Worm (Caenorhabditis elegans) whole organism, young adult: ENCODE measurements around the gene Y40A1A.2.
A peak's percentile ranks its signal among the peaks of the same experiment; 100 is the strongest.

Experiments used
- B0261.1 ChIP-seq: sonication (generic microtip); optimal IDR thresholded peaks from 2 replicates; lab custom pipeline; 2016; ENCODE audit warnings: mild to moderate bottlenecking, missing genetic modification characterization, moderate library complexity, missing compliant biosample characterization
- B0336.3 ChIP-seq: fragments of 200-800 bp; sonication (Bioruptor generic); IDR thresholded peaks from 2 replicates; pipeline ENCODE4 v1.3.6; 2022; ENCODE audit warnings: missing genetic modification characterization, missing compliant biosample characterization
- C17E4.6 ChIP-seq: fragments of 200-800 bp; sonication (Bioruptor generic); IDR thresholded peaks from 2 replicates; pipeline ENCODE4 v1.3.6; 2022; ENCODE audit warnings: missing genetic modification reagents, missing genetic modification characterization, missing compliant biosample characterization
- D2030.7 ChIP-seq: fragments of 200-800 bp; sonication (Bioruptor generic); IDR thresholded peaks from 2 replicates; pipeline ENCODE4 v1.3.6; 2022; ENCODE audit warnings: missing genetic modification reagents, missing genetic modification characterization, missing compliant biosample characterization
- F49E8.2 ChIP-seq: sonication (generic microtip); optimal IDR thresholded peaks from 3 replicates; lab custom pipeline; 2017; ENCODE audit warnings: missing genetic modification characterization, mild to moderate bottlenecking, missing compliant biosample characterization, antibody characterized with exemption, moderate library complexity; ENCODE audit not compliant: insufficient read depth
- F57A8.1 ChIP-seq: fragments of 200-800 bp; sonication (Bioruptor generic); optimal IDR thresholded peaks from 2 replicates; lab custom pipeline; 2018; ENCODE audit warnings: mild to moderate bottlenecking, missing genetic modification characterization, moderate library complexity, missing compliant biosample characterization
- F57C9.4 ChIP-seq: sonication (generic microtip); optimal IDR thresholded peaks from 2 replicates; lab custom pipeline; 2017; ENCODE audit warnings: mild to moderate bottlenecking, missing genetic modification characterization, missing compliant biosample characterization
- T07F8.4 ChIP-seq: sonication (generic microtip); optimal IDR thresholded peaks from 2 replicates; lab custom pipeline; 2016; ENCODE audit warnings: mild to moderate bottlenecking, missing genetic modification characterization, moderate library complexity, missing compliant biosample characterization
- Y53G8AR.9 ChIP-seq: fragments of 200-800 bp; sonication (Bioruptor generic); conservative IDR thresholded peaks from 2 replicates; pipeline ENCODE4 v1.3.6; 2022; ENCODE audit warnings: missing genetic modification reagents, missing genetic modification characterization, missing compliant biosample characterization
- attf-6 ChIP-seq: fragments of 200-800 bp; sonication (Bioruptor generic); IDR thresholded peaks from 2 replicates; pipeline ENCODE4 v1.3.6; 2022; ENCODE audit warnings: missing genetic modification reagents, missing genetic modification characterization, missing compliant biosample characterization
- ceh-27 ChIP-seq: fragments of 200-800 bp; sonication (Bioruptor generic); optimal IDR thresholded peaks from 2 replicates; lab custom pipeline; 2018; ENCODE audit warnings: mild to moderate bottlenecking, missing genetic modification characterization, moderate library complexity, missing compliant biosample characterization
- ceh-40 ChIP-seq: fragments of 200-800 bp; sonication (Bioruptor generic); IDR thresholded peaks from 2 replicates; pipeline ENCODE4 v1.3.6; 2022; ENCODE audit warnings: missing genetic modification characterization, missing compliant biosample characterization
- ceh-58 ChIP-seq: fragments of 200-800 bp; sonication (Bioruptor generic); IDR thresholded peaks from 2 replicates; pipeline ENCODE4 v1.3.6; 2022; ENCODE audit warnings: missing genetic modification characterization, missing compliant biosample characterization
- dox-1 ChIP-seq: fragments of 200-800 bp; sonication (Bioruptor generic); IDR thresholded peaks from 2 replicates; pipeline ENCODE4 v1.3.6; 2022; ENCODE audit warnings: missing genetic modification reagents, missing genetic modification characterization, missing compliant biosample characterization
- dpff-1 ChIP-seq: sonication (generic microtip); optimal IDR thresholded peaks from 2 replicates; lab custom pipeline; 2017; ENCODE audit warnings: mild to moderate bottlenecking, missing genetic modification characterization, missing compliant biosample characterization
- efl-1 ChIP-seq: fragments of 150-350 bp; optimal IDR thresholded peaks from 2 replicates; lab custom pipeline; 2014; ENCODE audit warnings: missing biosample characterization, missing genetic modification reagents, missing genetic modification characterization
- egl-18 ChIP-seq: fragments of 200-800 bp; sonication (Bioruptor generic); IDR thresholded peaks from 2 replicates; pipeline ENCODE4 v1.3.6; 2022; ENCODE audit warnings: missing genetic modification reagents, missing genetic modification characterization, missing compliant biosample characterization
- egrh-3 ChIP-seq: fragments of 200-800 bp; sonication (Bioruptor generic); IDR thresholded peaks from 2 replicates; pipeline ENCODE4 v1.3.6; 2022; ENCODE audit warnings: missing genetic modification reagents, missing genetic modification characterization, missing compliant biosample characterization
- ekl-4 ChIP-seq: fragments of 200-800 bp; sonication (Bioruptor generic); IDR thresholded peaks from 2 replicates; pipeline ENCODE4 v1.3.6; 2022; ENCODE audit warnings: missing genetic modification reagents, missing genetic modification characterization, missing compliant biosample characterization
- fkh-3 ChIP-seq: sonication (generic microtip); optimal IDR thresholded peaks from 2 replicates; lab custom pipeline; 2016; ENCODE audit warnings: mild to moderate bottlenecking, missing genetic modification characterization, missing compliant biosample characterization
- gei-17 ChIP-seq: fragments of 200-800 bp; sonication (Bioruptor generic); optimal IDR thresholded peaks from 2 replicates; lab custom pipeline; 2018; ENCODE audit warnings: mild to moderate bottlenecking, missing genetic modification characterization, missing compliant biosample characterization
- him-1 ChIP-seq: sonication (generic microtip); optimal IDR thresholded peaks from 2 replicates; lab custom pipeline; 2016; ENCODE audit warnings: missing genotype, missing genetic modification reagents, missing genetic modification characterization, missing compliant biosample characterization
- hmg-1.2 ChIP-seq: fragments of 200-800 bp; sonication (Bioruptor generic); IDR thresholded peaks from 2 replicates; pipeline ENCODE4 v1.3.6; 2022; ENCODE audit warnings: missing genetic modification reagents, missing genetic modification characterization, missing compliant biosample characterization
- hmg-20 ChIP-seq: fragments of 200-800 bp; sonication (Bioruptor generic); IDR thresholded peaks from 2 replicates; pipeline ENCODE4 v1.3.6; 2022; ENCODE audit warnings: missing genetic modification reagents, missing genetic modification characterization, missing compliant biosample characterization
- hsf-1 ChIP-seq: fragments of 200-800 bp; sonication (Bioruptor generic); IDR thresholded peaks from 2 replicates; pipeline ENCODE4 v1.3.6; 2022; ENCODE audit warnings: missing genetic modification reagents, missing genetic modification characterization, missing compliant biosample characterization
- lin-26 ChIP-seq: fragments of 200-800 bp; sonication (Bioruptor generic); IDR thresholded peaks from 2 replicates; pipeline ENCODE4 v1.3.6; 2022; ENCODE audit warnings: missing genetic modification reagents, missing genetic modification characterization, missing compliant biosample characterization
- lin-40 ChIP-seq: sonication (generic microtip); optimal IDR thresholded peaks from 2 replicates; lab custom pipeline; 2016; ENCODE audit warnings: missing genetic modification characterization, mild to moderate bottlenecking, missing compliant biosample characterization, missing genotype, missing genetic modification reagents
- lsl-1 ChIP-seq: fragments of 200-800 bp; sonication (Bioruptor generic); optimal IDR thresholded peaks from 2 replicates; lab custom pipeline; 2018; ENCODE audit warnings: mild to moderate bottlenecking, missing genetic modification characterization, moderate library complexity, missing compliant biosample characterization
- madf-6 ChIP-seq: fragments of 200-800 bp; sonication (Bioruptor generic); IDR thresholded peaks from 2 replicates; pipeline ENCODE4 v1.3.6; 2022; ENCODE audit warnings: missing genetic modification reagents, missing genetic modification characterization, missing compliant biosample characterization
- mes-4 ChIP-seq: sonication (generic microtip); optimal IDR thresholded peaks from 2 replicates; lab custom pipeline; 2016; ENCODE audit warnings: missing genotype, missing genetic modification characterization, missing compliant biosample characterization
- nhr-120 ChIP-seq: fragments of 200-800 bp; sonication (Bioruptor generic); IDR thresholded peaks from 2 replicates; pipeline ENCODE4 v1.3.6; 2022; ENCODE audit warnings: missing genetic modification characterization, missing compliant biosample characterization
- repo-1 ChIP-seq: sonication (generic microtip); optimal IDR thresholded peaks from 2 replicates; lab custom pipeline; 2017; ENCODE audit warnings: mild to moderate bottlenecking, missing genetic modification characterization, missing compliant biosample characterization
- rpc-1 ChIP-seq, 2 experiments: fragments of 150-350 bp in 1 of 2; sonication (generic microtip) in 1 of 2; optimal IDR thresholded peaks; 2 replicates each; lab custom pipeline; 2014 to 2018; ENCODE audit warnings: missing biosample characterization in 1 of 2, missing genetic modification characterization in 1 of 2, missing genetic modification reagents in 1 of 2, missing genotype in 1 of 2
- snpc-1.3 ChIP-seq: sonication (generic microtip); optimal IDR thresholded peaks from 2 replicates; lab custom pipeline; 2017; ENCODE audit warnings: missing genetic modification characterization, mild to moderate bottlenecking, missing compliant biosample characterization, antibody characterized with exemption, moderate library complexity, missing genotype, missing genetic modification reagents; ENCODE audit not compliant: insufficient read depth
- tbp1 ChIP-seq: fragments of 200-800 bp; sonication (Bioruptor generic); optimal IDR thresholded peaks from 2 replicates; lab custom pipeline; 2018; ENCODE audit warnings: mild to moderate bottlenecking, missing genetic modification characterization, missing compliant biosample characterization
- unc-130 ChIP-seq: sonication (generic microtip); optimal IDR thresholded peaks from 2 replicates; lab custom pipeline; 2016; ENCODE audit warnings: missing genetic modification reagents, missing genetic modification characterization, missing compliant biosample characterization
- ztf-28 ChIP-seq: fragments of 200-800 bp; sonication (Bioruptor generic); IDR thresholded peaks from 2 replicates; pipeline ENCODE4 v1.3.6; 2022; ENCODE audit warnings: missing genetic modification reagents, missing genetic modification characterization, missing compliant biosample characterization
- ztf-3 ChIP-seq: fragments of 200-800 bp; sonication (Bioruptor generic); optimal IDR thresholded peaks from 2 replicates; lab custom pipeline; 2018; ENCODE audit warnings: mild to moderate bottlenecking, missing genetic modification characterization, missing compliant biosample characterization

The Y40A1A.2 gene

DNA sequence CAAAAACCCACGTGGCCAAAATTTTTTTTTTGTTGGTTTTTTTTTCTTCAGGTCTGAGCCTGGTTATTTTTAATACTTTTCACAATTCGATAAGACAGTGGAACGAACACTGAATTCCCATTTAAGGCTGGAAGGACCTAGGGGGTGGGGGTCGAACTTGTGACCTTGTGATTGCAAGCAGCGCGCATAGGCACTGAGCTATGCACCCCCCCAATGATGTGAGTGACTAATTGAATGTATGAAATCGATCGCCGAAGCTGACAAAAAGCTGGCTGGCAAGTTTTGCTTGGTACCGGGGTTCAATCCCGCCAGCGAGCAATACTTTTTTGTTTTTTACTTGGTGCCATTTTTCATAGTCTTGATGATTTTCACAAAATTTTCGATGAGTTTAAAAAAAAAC is 8.3 kb downstream of the Y40A1A.2 start:
- no peak for TF ChIP-seq ztf-3 (GFP tag; lab: Kevin White, UChicago)
- TF ChIP-seq tbp1 (GFP tag; lab: Kevin White, UChicago) = peak; percentile 75
- TF ChIP-seq hmg-20 (GFP tag; lab: Robert Waterston, UW) = 0 out of 2 replicates have a peak, but pooled peaks have one; percentile 29
- TF ChIP-seq ztf-28 (GFP tag; lab: Robert Waterston, UW) = no peak
- TF ChIP-seq unc-130 (GFP tag; lab: Kevin White, UChicago) = no peak
- peak; percentile 10; the same call in 1 of the 2 replicates for TF ChIP-seq dox-1
- 0 out of 2 replicates have a peak, but pooled peaks have one; percentile 33 for TF ChIP-seq lin-26 (GFP tag; lab: Robert Waterston, UW)
- peak; percentile 55 for TF ChIP-seq D2030.7
- no peak for TF ChIP-seq hmg-1.2 (GFP tag; lab: Robert Waterston, UW)
- TF ChIP-seq egrh-3 (GFP tag; lab: Robert Waterston, UW) = no peak
- peak; percentile 19 for TF ChIP-seq him-1
- no peak for TF ChIP-seq efl-1 (GFP tag; lab: Kevin White, UChicago)
- TF ChIP-seq mes-4 (tag; lab: Kevin White, UChicago) = no peak
- no peak for TF ChIP-seq ceh-40
- no peak for TF ChIP-seq snpc-1.3 (tag; lab: Kevin White, UChicago)
- no peak for TF ChIP-seq repo-1 (tag; lab: Kevin White, UChicago)
- TF ChIP-seq lsl-1 (GFP tag; lab: Kevin White, UChicago) = no peak
- TF ChIP-seq ekl-4 (GFP tag; lab: Robert Waterston, UW) = no peak
- TF ChIP-seq gei-17 (GFP tag; lab: Kevin White, UChicago) = no peak
- TF ChIP-seq T07F8.4 (tag; lab: Kevin White, UChicago) = no peak
- no peak for TF ChIP-seq C17E4.6 (GFP tag; lab: Robert Waterston, UW)
- TF ChIP-seq egl-18 (GFP tag; lab: Robert Waterston, UW) = no peak
- peak; percentile 34; the same call in 1 of the 2 replicates for TF ChIP-seq attf-6 (GFP tag; lab: Robert Waterston, UW)
- TF ChIP-seq F57C9.4 (tag; lab: Kevin White, UChicago) = no peak
- TF ChIP-seq Y53G8AR.9 = no peak
- no peak for TF ChIP-seq B0336.3 (GFP tag; lab: Robert Waterston, UW)
- TF ChIP-seq F49E8.2 (tag; lab: Kevin White, UChicago) = no peak
- no peak for TF ChIP-seq nhr-120 (GFP tag; lab: Robert Waterston, UW)
- peak; percentile 48 for TF ChIP-seq B0261.1
- TF ChIP-seq rpc-1 (optimal IDR thresholded peaks at IDR 0.05; lab: Kevin White, UChicago) = peak; percentile 39
- peak; percentile 71 for TF ChIP-seq rpc-1 (tag; optimal IDR thresholded peaks at IDR 0.05; lab: Kevin White, UChicago)
- TF ChIP-seq lin-40 (tag; lab: Kevin White, UChicago) = no peak
- TF ChIP-seq F57A8.1 (GFP tag; lab: Kevin White, UChicago) = no peak
- TF ChIP-seq fkh-3 (tag; lab: Kevin White, UChicago) = no peak
- peak; percentile 37 for TF ChIP-seq madf-6 (GFP tag; lab: Robert Waterston, UW)
- no peak for TF ChIP-seq dpff-1

DNA sequence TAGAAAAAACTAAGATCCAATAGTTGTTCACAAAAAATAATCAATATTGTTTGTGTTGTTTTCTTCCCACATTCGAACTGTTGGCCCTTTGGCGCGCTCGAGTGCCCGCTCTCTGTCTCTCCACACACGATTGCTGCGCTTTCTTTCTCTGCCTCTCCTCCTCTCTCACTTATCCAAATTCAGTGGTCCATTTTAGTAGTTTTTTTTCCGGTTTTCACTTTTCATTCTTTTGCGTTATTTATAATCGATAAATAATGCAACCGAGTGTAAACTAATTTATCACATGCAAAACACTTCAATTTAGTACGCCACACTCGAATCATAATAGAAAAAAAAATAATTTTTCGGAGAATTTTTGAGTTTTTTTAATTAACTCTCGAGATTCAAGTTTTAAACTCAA is 10.0 kb downstream of the Y40A1A.2 start:
- no peak for TF ChIP-seq F57A8.1 (GFP tag; lab: Kevin White, UChicago)
- TF ChIP-seq ceh-27 (GFP tag; lab: Kevin White, UChicago) = no peak
- TF ChIP-seq efl-1 (GFP tag; lab: Kevin White, UChicago) = peak; percentile 17
- no peak for TF ChIP-seq ceh-58

DNA sequence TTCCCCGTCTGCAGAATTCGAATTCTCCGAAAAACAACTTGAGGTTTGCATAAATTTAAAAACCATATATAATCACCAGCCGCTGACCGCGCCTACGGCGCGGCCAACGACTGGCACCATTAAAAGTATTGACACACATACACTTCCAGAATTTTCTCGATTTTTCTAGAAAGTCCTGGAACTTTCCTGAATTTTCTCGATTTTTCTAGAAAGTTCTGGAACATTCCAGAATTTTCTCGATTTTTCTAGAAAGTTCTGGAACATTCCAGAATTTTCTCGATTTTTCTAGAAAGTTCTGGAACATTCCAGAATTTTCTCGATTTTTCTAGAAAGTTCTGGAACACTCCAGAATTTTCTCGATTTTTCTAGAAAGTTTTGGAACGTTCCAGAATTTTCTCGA is 12.1 kb downstream of the Y40A1A.2 start:
- TF ChIP-seq egrh-3 (GFP tag; lab: Robert Waterston, UW) (peak; percentile 79), madf-6 (GFP tag; lab: Robert Waterston, UW) (0 out of 2 replicates have a peak, but pooled peaks have one; percentile 6), hsf-1 (GFP tag; lab: Robert Waterston, UW) (peak; percentile 95)
